Fruit fly (Drosophila melanogaster): Measurements from ENCODE around the gene CG8003.

The CG8003 gene

dm6 chr3L:10660744-10661589, at the start of gene CG8003, which contains the start of gene CG32066 (continued):
- TF ChIP-seq Atf3 (GFP tag; optimal IDR thresholded peaks at IDR 0.05) (no peak), gro (GFP tag; optimal IDR thresholded peaks at IDR 0.05) (peak; percentile 57), Drgx (GFP tag; IDR thresholded peaks at IDR 0.05) (no peak), seq (GFP tag; IDR thresholded peaks at IDR 0.05) (no peak), CG4424 (GFP tag; optimal IDR thresholded peaks at IDR 0.05) (no peak), CG5180 (GFP tag; optimal IDR thresholded peaks at IDR 0.05) (peak; percentile 43), maf-S (GFP tag; optimal IDR thresholded peaks at IDR 0.05) (no peak), Awh (GFP tag; IDR thresholded peaks at IDR 0.05) (no peak), CG18764 (GFP tag; optimal IDR thresholded peaks at IDR 0.05) (no peak), Blimp-1 (GFP tag; optimal IDR thresholded peaks at IDR 0.05) (no peak), CG2712 (tag; optimal IDR thresholded peaks at IDR 0.05) (peak; percentile 64), ash1 (GFP tag; optimal IDR thresholded peaks at IDR 0.05) (no peak), CG8388 (GFP tag; optimal IDR thresholded peaks at IDR 0.05) (peak; percentile 13), CG14441 (GFP tag; IDR thresholded peaks at IDR 0.05) (peak; percentile 31; the same call in 1 of the 2 replicates), fd3F (GFP tag; optimal IDR thresholded peaks at IDR 0.05) (no peak), Mad (GFP tag; optimal IDR thresholded peaks at IDR 0.05) (peak; percentile 20), CG2875 (GFP tag; optimal IDR thresholded peaks at IDR 0.05) (no peak), CG14050 (GFP tag; IDR thresholded peaks at IDR 0.05) (0 out of 3 replicates have a peak, but pooled peaks have one; percentile 32), zfh2 (GFP tag; optimal IDR thresholded peaks at IDR 0.05) (peak; percentile 27), HLH4C (GFP tag; IDR thresholded peaks at IDR 0.05; ENCODE audit: partially characterized antibody) (peak; percentile 67; the same call in 2 of the 3 replicates), CG6791 (GFP tag; IDR thresholded peaks at IDR 0.05; ENCODE audit: partially characterized antibody) (no peak; the same call in 2 of the 3 replicates), Stat92E (GFP tag; optimal IDR thresholded peaks at IDR 0.05) (peak in 1 of 3 experiments; percentile 47), ro (GFP tag; IDR thresholded peaks at IDR 0.05) (no peak), sug (tag; optimal IDR thresholded peaks at IDR 0.05) (peak; percentile 41), CG31441 (GFP tag; IDR thresholded peaks at IDR 0.05) (peak; percentile 27; the same call in 1 of the 2 replicates), Hmx (GFP tag; optimal IDR thresholded peaks at IDR 0.05) (no peak), nom (GFP tag; optimal IDR thresholded peaks at IDR 0.05) (peak; percentile 13), CG17568 (GFP tag; optimal IDR thresholded peaks at IDR 0.05) (peak; percentile 61), Lhr (GFP tag; optimal IDR thresholded peaks at IDR 0.05) (no peak), CG12219 (GFP tag; optimal IDR thresholded peaks at IDR 0.05) (no peak), sqz (GFP tag; optimal IDR thresholded peaks at IDR 0.05) (peak; percentile 85), Optix (GFP tag; IDR thresholded peaks at IDR 0.05) (peak; percentile 29; the same call in 1 of the 3 replicates), Asciz (GFP tag; optimal IDR thresholded peaks at IDR 0.05) (peak; percentile 9), B-H2 (GFP tag; optimal IDR thresholded peaks at IDR 0.05) (no peak), pho (GFP tag; optimal IDR thresholded peaks at IDR 0.05) (no peak), psq (GFP tag; optimal IDR thresholded peaks at IDR 0.05) (no peak), nmo (GFP tag; optimal IDR thresholded peaks at IDR 0.05) (peak; percentile 9), CG10543 (GFP tag; optimal IDR thresholded peaks at IDR 0.05) (peak; percentile 64), ase (GFP tag; IDR thresholded peaks at IDR 0.05) (peak; percentile 39; the same call in 1 of the 3 replicates), CG42726 (GFP tag; IDR thresholded peaks at IDR 0.05; ENCODE audit: partially characterized antibody) (peak; percentile 81), Dll (GFP tag; IDR thresholded peaks at IDR 0.05; ENCODE audit: partially characterized antibody) (peak; percentile 94), dpn (GFP tag; optimal IDR thresholded peaks at IDR 0.05) (peak in 1 of 2 experiments; percentile 6), CG17385 (GFP tag; optimal IDR thresholded peaks at IDR 0.05) (peak; percentile 24), BtbVII (GFP tag; optimal IDR thresholded peaks at IDR 0.05) (peak; percentile 68), CG17802 (tag; optimal IDR thresholded peaks at IDR 0.05) (no peak), CG11456 (GFP tag; IDR thresholded peaks at IDR 0.05) (peak; percentile 52; the same call in 1 of the 3 replicates), Hand (GFP tag; optimal IDR thresholded peaks at IDR 0.05) (peak; percentile 2)

All from whole organism, embryonic.